Worm (Caenorhabditis elegans): ENCODE data around the gene B0035.22.
A peak's percentile ranks its signal among the peaks of the same experiment; 100 is the strongest.

Gene B0035.22

ce11 chrIV:11314885-11315284 lies at the start of gene B0035.22, which contains the start of the genes B0035.3 and pfd-4:
Gene B0035.22, plus strand, starts transcription at chrIV:11315153.
Gene B0035.3, minus strand, starts transcription at chrIV:11314998.
Gene pfd-4, plus strand, starts transcription at chrIV:11315207.
- TF ChIP-seq unc-120 (tag; optimal IDR thresholded peaks at IDR 0.05; ENCODE audit: poor library complexity, severe bottlenecking) (no peak), mls-2 (tag; optimal IDR thresholded peaks at IDR 0.05) (no peak), ces-1 (GFP tag; optimal IDR thresholded peaks at IDR 0.05) (peak; percentile 39), ceh-83 (GFP tag; optimal IDR thresholded peaks at IDR 0.05) (no peak)

ce11 chrIV:11266090-11266489 lies 48.9 kb upstream of the B0035.22 start, which contains the start of gene col-127:
Gene col-127, minus strand, starts transcription at chrIV:11266190.
- TF ChIP-seq blmp-1 (tag; optimal IDR thresholded peaks at IDR 0.05): no peak
- TF ChIP-seq M03D4.4 (tag; optimal IDR thresholded peaks at IDR 0.05): no peak
- no peak for TF ChIP-seq lin-32 (GFP tag; optimal IDR thresholded peaks at IDR 0.05)
- no peak for TF ChIP-seq bed-3 (GFP tag; optimal IDR thresholded peaks at IDR 0.05)
- TF ChIP-seq drap-1 (GFP tag; optimal IDR thresholded peaks at IDR 0.05): no peak

- TF ChIP-seq M03D4.4 (tag; optimal IDR thresholded peaks at IDR 0.05): no peak
- no peak for TF ChIP-seq mab-5 (tag; optimal IDR thresholded peaks at IDR 0.05)
- TF ChIP-seq lsy-2 (tag; optimal IDR thresholded peaks at IDR 0.05): no peak
- no peak for TF ChIP-seq snpc-4 (tag; optimal IDR thresholded peaks at IDR 0.05)
- no peak for TF ChIP-seq blmp-1 (tag; optimal IDR thresholded peaks at IDR 0.05)
- no peak for TF ChIP-seq flh-1 (GFP tag; optimal IDR thresholded peaks at IDR 0.05)
- TF ChIP-seq elt-3 (tag; optimal IDR thresholded peaks at IDR 0.05): no peak
- no peak for TF ChIP-seq ceh-39 (tag; optimal IDR thresholded peaks at IDR 0.05)
- TF ChIP-seq cnd-1 (tag; optimal IDR thresholded peaks at IDR 0.05): no peak
- no peak for TF ChIP-seq ceh-43 (GFP tag; optimal IDR thresholded peaks at IDR 0.05)
- TF ChIP-seq sptf-1 (tag; optimal IDR thresholded peaks at IDR 0.05): no peak
- TF ChIP-seq nhr-12 (tag; optimal IDR thresholded peaks at IDR 0.05): no peak
- no peak for TF ChIP-seq sem-2 (GFP tag; optimal IDR thresholded peaks at IDR 0.05)
- TF ChIP-seq mep-1 (tag; optimal IDR thresholded peaks at IDR 0.05): no peak
- no peak for TF ChIP-seq unc-39 (tag; optimal IDR thresholded peaks at IDR 0.05)
- no peak for TF ChIP-seq ceh-83 (GFP tag; optimal IDR thresholded peaks at IDR 0.05)
- TF ChIP-seq nhr-76 (tag; optimal IDR thresholded peaks at IDR 0.05): no peak
These were observed 45.5 kb upstream of the B0035.22 start for ce11 chrIV:11269483-11269882.

DNA sequence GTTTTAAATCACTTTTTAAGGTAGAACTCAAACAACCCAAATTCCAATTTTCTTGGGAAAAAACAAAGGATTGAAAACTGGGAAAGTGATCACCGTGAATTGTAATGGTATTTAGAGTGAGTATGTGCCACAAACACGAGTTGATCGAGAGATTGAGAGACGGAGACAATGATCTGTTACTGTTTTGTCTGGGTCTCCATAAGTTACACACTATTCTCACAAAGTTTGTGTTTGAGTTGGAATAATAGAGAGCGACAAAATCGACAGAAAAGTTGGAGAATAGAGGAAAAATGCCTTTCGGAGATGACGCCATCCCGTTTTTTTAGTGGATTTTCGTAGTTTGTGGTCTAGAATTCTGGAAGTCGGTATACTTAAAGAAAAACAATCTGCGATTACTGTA lies 43.7 kb upstream of the B0035.22 start, which contains the start of gene nhr-7:
Gene nhr-7 (minus strand): TSS at position 101 of the 400 bp plus-strand sequence.
- TF ChIP-seq mab-5 (tag; optimal IDR thresholded peaks at IDR 0.05) (no peak), drap-1 (GFP tag; optimal IDR thresholded peaks at IDR 0.05) (no peak), ces-1 (GFP tag; optimal IDR thresholded peaks at IDR 0.05) (no peak)

DNA sequence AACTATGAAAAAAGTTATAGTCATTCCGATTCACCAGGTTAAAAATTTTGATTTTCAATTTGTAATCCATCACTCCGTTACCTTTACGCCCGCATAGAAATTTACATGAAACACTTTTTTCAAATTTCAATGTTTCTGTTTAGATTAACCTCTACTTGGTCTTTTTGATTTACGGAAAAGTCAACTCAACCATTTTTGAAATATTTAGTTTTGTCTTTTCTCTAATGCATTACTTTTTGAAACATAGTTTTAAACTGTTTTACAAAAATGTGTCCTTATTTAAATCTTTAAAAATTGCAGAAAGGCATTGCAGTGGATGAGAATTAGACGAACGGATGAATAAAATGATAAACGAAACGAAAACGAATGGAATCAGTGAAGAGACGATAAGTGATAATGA lies 41.8 kb upstream of the B0035.22 start, which contains the start of gene gtl-2:
Gene gtl-2 (plus strand): TSS at position 301 of the 400 bp plus-strand sequence.
- no peak for TF ChIP-seq ces-1 (GFP tag; optimal IDR thresholded peaks at IDR 0.05)
- TF ChIP-seq drap-1 (GFP tag; optimal IDR thresholded peaks at IDR 0.05): no peak
- TF ChIP-seq nhr-12 (tag; optimal IDR thresholded peaks at IDR 0.05): no peak
- TF ChIP-seq sptf-1 (tag; optimal IDR thresholded peaks at IDR 0.05): no peak
- no peak for TF ChIP-seq ham-2 (GFP tag; optimal IDR thresholded peaks at IDR 0.05)
- no peak for TF ChIP-seq flh-1 (GFP tag; optimal IDR thresholded peaks at IDR 0.05)
- no peak for TF ChIP-seq sem-2 (GFP tag; optimal IDR thresholded peaks at IDR 0.05)
- TF ChIP-seq lin-32 (GFP tag; optimal IDR thresholded peaks at IDR 0.05): no peak
- no peak for TF ChIP-seq cnd-1 (tag; optimal IDR thresholded peaks at IDR 0.05)
- no peak for TF ChIP-seq nhr-76 (tag; optimal IDR thresholded peaks at IDR 0.05)

DNA sequence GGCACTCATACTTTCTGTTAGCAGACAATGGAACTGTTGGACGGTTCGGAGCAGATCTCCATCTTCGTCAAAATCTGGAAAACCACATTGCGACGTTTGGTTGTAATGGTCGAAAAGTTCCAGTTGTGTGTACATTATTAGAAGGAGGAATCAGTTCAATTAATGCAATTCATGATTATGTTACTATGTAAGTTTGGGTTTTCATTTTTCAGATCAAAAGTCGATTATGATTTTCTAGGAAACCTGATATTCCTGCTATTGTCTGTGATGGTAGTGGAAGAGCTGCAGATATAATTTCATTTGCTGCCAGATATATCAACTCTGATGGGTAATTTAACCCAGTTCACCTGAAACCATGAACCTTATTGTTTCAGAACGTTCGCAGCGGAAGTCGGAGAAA lies 38.9 kb upstream of the B0035.22 start:
- TF ChIP-seq tbx-8 (GFP tag; optimal IDR thresholded peaks at IDR 0.05): no peak

- no peak for TF ChIP-seq blmp-1 (tag; optimal IDR thresholded peaks at IDR 0.05)
- TF ChIP-seq pha-4 (tag; optimal IDR thresholded peaks at IDR 0.05): peak; percentile 24
These were observed 30.8 kb upstream of the B0035.22 start for ce11 chrIV:11284102-11284531.

Data from whole organism, mixed stage, embryonic.